Fruit fly (Drosophila melanogaster): Measurements from ENCODE around the gene Rbp6.

dm6 chr3L:17106492-17106891 lies 131.5 kb downstream of the Rbp6 start:
- TF ChIP-seq Sin3A (optimal IDR thresholded peaks at IDR 0.05) (no peak), psq (optimal IDR thresholded peaks at IDR 0.05) (no peak), ttk (optimal IDR thresholded peaks at IDR 0.05) (no peak), Myc (optimal IDR thresholded peaks at IDR 0.05) (no peak), h (optimal IDR thresholded peaks at IDR 0.05) (no peak)
